Worm (Caenorhabditis elegans): ENCODE data around the gene ZK994.6.
A peak's percentile ranks its signal among the peaks of the same experiment; 100 is the strongest.

Gene ZK994.6

ce11 chrV:8507324-8507723 is at the start of gene ZK994.6:
Gene ZK994.6 (minus strand): TSS chrV:8507424.
- no peak for TF ChIP-seq flt-1 (GFP tag; IDR thresholded peaks at IDR 0.05)
- TF ChIP-seq T22C8.4 (GFP tag; IDR thresholded peaks at IDR 0.05): no peak
- TF ChIP-seq ref-1 (GFP tag; conservative IDR thresholded peaks at IDR 0.05): no peak
- no peak for TF ChIP-seq klf-2 (GFP tag; conservative IDR thresholded peaks at IDR 0.05)
- no peak for TF ChIP-seq med-1 (GFP tag; optimal IDR thresholded peaks at IDR 0.05; ENCODE audit: insufficient read depth)
- no peak for TF ChIP-seq ztf-23 (GFP tag; IDR thresholded peaks at IDR 0.05)
- TF ChIP-seq ztf-29 (GFP tag; IDR thresholded peaks at IDR 0.05): no peak
- no peak for TF ChIP-seq cog-1 (tag; optimal IDR thresholded peaks at IDR 0.05)
- TF ChIP-seq tab-1 (GFP tag; IDR thresholded peaks at IDR 0.05): no peak

DNA sequence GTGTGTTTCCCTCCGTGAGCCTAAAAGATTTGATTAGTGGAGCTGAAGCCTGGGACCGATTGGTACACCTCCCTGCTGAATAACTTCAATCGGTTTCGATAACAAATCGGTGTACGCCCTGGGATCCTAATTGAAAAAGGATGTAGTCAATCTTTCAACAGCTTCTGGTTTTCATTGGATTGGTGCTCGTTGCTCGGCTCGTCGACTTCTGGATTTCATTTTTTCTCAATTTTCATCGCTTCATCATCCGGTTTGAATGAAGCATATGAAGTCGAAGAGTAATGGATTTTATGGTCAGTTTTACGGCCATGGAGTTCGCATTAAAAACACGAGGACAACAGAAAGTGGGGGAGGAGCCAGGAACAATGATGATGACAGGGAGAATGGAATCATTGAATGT is 48.7 kb upstream of the ZK994.6 start:
- TF ChIP-seq klf-2 (GFP tag; conservative IDR thresholded peaks at IDR 0.05) (no peak), flt-1 (GFP tag; IDR thresholded peaks at IDR 0.05) (no peak), tab-1 (GFP tag; IDR thresholded peaks at IDR 0.05) (no peak), ztf-29 (GFP tag; IDR thresholded peaks at IDR 0.05) (no peak), med-1 (GFP tag; optimal IDR thresholded peaks at IDR 0.05; ENCODE audit: insufficient read depth) (no peak), ref-1 (GFP tag; conservative IDR thresholded peaks at IDR 0.05) (no peak), cog-1 (tag; optimal IDR thresholded peaks at IDR 0.05) (no peak), T22C8.4 (GFP tag; IDR thresholded peaks at IDR 0.05) (no peak), ztf-23 (GFP tag; IDR thresholded peaks at IDR 0.05) (no peak)

DNA sequence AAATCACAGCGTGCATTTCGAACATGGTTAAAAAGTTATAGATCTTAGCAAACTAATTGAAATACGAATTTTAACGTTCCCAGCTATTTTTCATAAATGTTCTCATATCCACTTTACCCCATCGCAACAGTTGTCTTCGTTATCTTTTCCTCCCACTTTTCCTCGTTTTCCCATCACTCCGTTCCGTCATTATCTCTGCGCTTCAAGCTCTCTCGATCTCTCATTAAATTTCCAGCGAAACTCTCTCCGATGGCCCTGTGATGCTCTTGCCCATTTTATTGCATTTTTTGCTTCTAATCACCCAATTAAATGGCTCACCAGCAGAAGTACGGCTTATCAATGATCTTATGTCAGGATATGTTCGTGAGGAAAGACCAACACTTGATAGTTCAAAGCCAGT is 45.2 kb upstream of the ZK994.6 start, which contains the start of gene acr-15:
Gene acr-15 (plus strand): TSS at position 236 of the 400 bp plus-strand sequence.
- TF ChIP-seq ztf-23 (GFP tag; IDR thresholded peaks at IDR 0.05): 0 out of 2 replicates have a peak, but pooled peaks have one; percentile 34
- no peak for TF ChIP-seq ref-1 (GFP tag; conservative IDR thresholded peaks at IDR 0.05)
- no peak for TF ChIP-seq med-1 (GFP tag; optimal IDR thresholded peaks at IDR 0.05; ENCODE audit: insufficient read depth)
- TF ChIP-seq tab-1 (GFP tag; IDR thresholded peaks at IDR 0.05): no peak

- no peak for TF ChIP-seq flt-1 (GFP tag; IDR thresholded peaks at IDR 0.05)
- no peak for TF ChIP-seq cog-1 (tag; optimal IDR thresholded peaks at IDR 0.05)
- no peak for TF ChIP-seq tab-1 (GFP tag; IDR thresholded peaks at IDR 0.05)
- no peak for TF ChIP-seq ztf-29 (GFP tag; IDR thresholded peaks at IDR 0.05)
- no peak for TF ChIP-seq T22C8.4 (GFP tag; IDR thresholded peaks at IDR 0.05)
- no peak for TF ChIP-seq med-1 (GFP tag; optimal IDR thresholded peaks at IDR 0.05; ENCODE audit: insufficient read depth)
- no peak for TF ChIP-seq ztf-23 (GFP tag; IDR thresholded peaks at IDR 0.05)
- no peak for TF ChIP-seq ref-1 (GFP tag; conservative IDR thresholded peaks at IDR 0.05)
Measured at ce11 chrV:8548989-8549388, 41.8 kb upstream of the ZK994.6 start, which contains the start of gene stdh-4. Gene stdh-4 (plus strand): TSS chrV:8549289.

DNA sequence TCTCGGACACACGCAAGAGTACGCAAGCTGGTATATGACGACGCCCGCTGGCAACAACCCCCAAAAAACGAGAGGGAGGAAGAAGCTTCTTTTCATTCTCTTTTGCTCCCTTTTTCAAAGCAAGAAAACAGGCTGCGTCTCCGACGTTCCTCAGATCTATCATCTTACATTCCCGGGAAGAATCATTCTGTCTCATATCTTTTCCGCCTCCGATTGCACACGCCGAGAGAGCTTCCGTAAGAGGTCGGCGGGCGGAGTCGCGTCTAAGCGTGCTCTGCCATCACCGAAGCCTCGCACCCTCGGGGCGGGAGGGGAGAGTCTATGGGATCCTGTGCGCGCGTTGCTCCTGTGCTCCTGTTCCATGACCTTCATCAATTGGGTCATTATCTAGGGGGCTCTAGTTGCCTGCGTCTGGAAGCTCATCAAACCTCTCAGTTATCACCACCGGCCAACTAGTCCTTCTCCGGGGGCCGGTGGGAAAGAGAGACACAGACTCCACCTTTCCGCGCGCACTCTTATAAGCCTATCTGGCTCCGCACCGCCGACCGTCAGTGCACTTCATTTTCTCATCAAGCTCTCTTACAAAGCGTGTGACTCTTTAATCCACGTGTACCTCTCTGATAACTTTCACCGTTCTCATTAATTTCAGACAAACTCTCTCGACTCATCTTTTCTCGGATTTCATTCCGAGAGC is 38.5 kb upstream of the ZK994.6 start, which contains the start of the genes slc-17.8 and asns-1:
Gene slc-17.8 (minus strand): TSS at position 51 of the 694 bp plus-strand sequence.
Gene asns-1 (plus strand): TSS at position 644 of the 694 bp plus-strand sequence.
- TF ChIP-seq tab-1 (GFP tag; IDR thresholded peaks at IDR 0.05): no peak
- TF ChIP-seq T22C8.4 (GFP tag; IDR thresholded peaks at IDR 0.05): no peak
- no peak for TF ChIP-seq ztf-29 (GFP tag; IDR thresholded peaks at IDR 0.05)
- TF ChIP-seq flt-1 (GFP tag; IDR thresholded peaks at IDR 0.05): no peak
- no peak for TF ChIP-seq ztf-23 (GFP tag; IDR thresholded peaks at IDR 0.05)
- TF ChIP-seq cog-1 (tag; optimal IDR thresholded peaks at IDR 0.05): no peak
- TF ChIP-seq klf-2 (GFP tag; conservative IDR thresholded peaks at IDR 0.05): no peak
- no peak for TF ChIP-seq med-1 (GFP tag; optimal IDR thresholded peaks at IDR 0.05; ENCODE audit: insufficient read depth)
- TF ChIP-seq ref-1 (GFP tag; conservative IDR thresholded peaks at IDR 0.05): no peak

DNA sequence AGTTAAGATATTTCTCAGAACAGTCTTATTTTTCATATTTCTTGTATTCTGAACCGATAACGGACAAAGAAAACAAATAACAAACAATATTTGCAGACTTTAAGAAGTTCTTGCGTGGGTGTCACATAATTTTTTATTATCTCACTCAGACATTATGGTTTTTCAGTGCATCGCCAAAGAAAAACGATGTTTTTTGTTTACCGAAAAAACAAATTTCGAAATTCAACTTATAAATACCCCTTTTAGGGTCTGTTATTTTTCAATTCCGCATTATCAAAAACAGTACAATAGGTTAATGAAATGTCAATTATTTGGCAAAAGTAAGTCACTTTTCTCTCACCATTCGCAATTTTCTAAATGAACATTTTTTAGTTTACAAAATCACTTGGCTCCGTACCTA is 29.8 kb upstream of the ZK994.6 start, which contains the start of gene otpl-4:
Gene otpl-4 (plus strand): TSS at position 301 of the 400 bp plus-strand sequence.
- TF ChIP-seq klf-2 (GFP tag; conservative IDR thresholded peaks at IDR 0.05): no peak
- no peak for TF ChIP-seq cog-1 (tag; optimal IDR thresholded peaks at IDR 0.05)
- no peak for TF ChIP-seq ref-1 (GFP tag; conservative IDR thresholded peaks at IDR 0.05)
- no peak for TF ChIP-seq tab-1 (GFP tag; IDR thresholded peaks at IDR 0.05)
- no peak for TF ChIP-seq flt-1 (GFP tag; IDR thresholded peaks at IDR 0.05)
- TF ChIP-seq ztf-23 (GFP tag; IDR thresholded peaks at IDR 0.05): no peak
- TF ChIP-seq ztf-29 (GFP tag; IDR thresholded peaks at IDR 0.05): no peak
- no peak for TF ChIP-seq T22C8.4 (GFP tag; IDR thresholded peaks at IDR 0.05)
- no peak for TF ChIP-seq med-1 (GFP tag; optimal IDR thresholded peaks at IDR 0.05; ENCODE audit: insufficient read depth)

DNA sequence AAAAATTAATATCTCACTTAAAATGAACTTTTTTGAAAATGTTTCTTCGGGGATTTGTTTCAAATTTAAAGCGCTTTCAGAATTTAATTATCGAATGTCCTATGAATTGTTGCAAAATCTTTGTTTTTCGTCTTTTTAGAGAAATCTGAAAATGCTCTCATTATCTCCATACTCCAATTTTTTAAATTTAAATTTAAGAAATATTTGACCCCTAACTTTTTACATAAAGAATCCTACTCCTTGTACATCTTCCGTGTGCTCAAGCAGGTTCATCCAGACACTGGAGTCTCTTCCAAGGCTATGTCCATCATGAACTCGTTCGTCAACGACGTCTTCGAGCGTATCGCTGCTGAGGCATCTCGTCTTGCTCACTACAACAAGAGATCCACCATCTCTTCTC is 29.0 kb upstream of the ZK994.6 start, which contains the start of gene his-39:
Gene his-39 (plus strand): TSS at position 301 of the 400 bp plus-strand sequence.
- no peak for TF ChIP-seq ref-1 (GFP tag; conservative IDR thresholded peaks at IDR 0.05)
- no peak for TF ChIP-seq T22C8.4 (GFP tag; IDR thresholded peaks at IDR 0.05)
- no peak for TF ChIP-seq cog-1 (tag; optimal IDR thresholded peaks at IDR 0.05)
- TF ChIP-seq ztf-29 (GFP tag; IDR thresholded peaks at IDR 0.05): no peak
- TF ChIP-seq tab-1 (GFP tag; IDR thresholded peaks at IDR 0.05): no peak
- no peak for TF ChIP-seq med-1 (GFP tag; optimal IDR thresholded peaks at IDR 0.05; ENCODE audit: insufficient read depth)
- TF ChIP-seq flt-1 (GFP tag; IDR thresholded peaks at IDR 0.05): no peak
- no peak for TF ChIP-seq ztf-23 (GFP tag; IDR thresholded peaks at IDR 0.05)
- no peak for TF ChIP-seq klf-2 (GFP tag; conservative IDR thresholded peaks at IDR 0.05)

- 0 out of 2 replicates have a peak, but pooled peaks have one; percentile 29 for TF ChIP-seq klf-2 (GFP tag; conservative IDR thresholded peaks at IDR 0.05)
- peak; percentile 2 for TF ChIP-seq cog-1 (tag; optimal IDR thresholded peaks at IDR 0.05)
- TF ChIP-seq ztf-29 (GFP tag; IDR thresholded peaks at IDR 0.05): peak; percentile 31; the same call in 1 of the 2 replicates
- peak; percentile 72 for TF ChIP-seq flt-1 (GFP tag; IDR thresholded peaks at IDR 0.05)
- TF ChIP-seq ztf-23 (GFP tag; IDR thresholded peaks at IDR 0.05): peak; percentile 73; the same call in 1 of the 2 replicates
Measured at ce11 chrV:8534534-8535283, 27.5 kb upstream of the ZK994.6 start, which contains the start of the genes his-6 and his-5. Gene his-6 (minus strand): TSS chrV:8534977. Gene his-5 (plus strand): TSS chrV:8535214.

DNA sequence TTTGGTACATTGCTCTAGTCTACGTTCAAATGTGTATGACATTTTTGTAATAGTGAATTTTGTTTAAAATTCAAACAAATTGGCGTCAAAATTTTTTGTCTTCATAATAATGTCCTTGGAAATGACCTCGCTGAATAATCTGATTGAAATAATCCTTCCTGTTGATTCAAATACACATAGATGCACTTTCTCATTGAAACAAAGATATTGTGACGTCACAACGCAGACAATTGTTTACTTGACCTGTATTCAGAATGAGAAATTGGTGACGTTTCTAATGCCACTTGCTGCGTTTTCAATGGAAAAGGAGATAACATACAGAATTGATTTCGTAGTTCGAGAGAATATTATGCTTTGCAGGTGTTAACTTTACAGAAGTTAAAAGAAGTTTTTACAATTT is 26.7 kb upstream of the ZK994.6 start:
- TF ChIP-seq tab-1 (GFP tag; IDR thresholded peaks at IDR 0.05) (no peak), klf-2 (GFP tag; conservative IDR thresholded peaks at IDR 0.05) (no peak), ref-1 (GFP tag; conservative IDR thresholded peaks at IDR 0.05) (no peak), cog-1 (tag; optimal IDR thresholded peaks at IDR 0.05) (no peak), med-1 (GFP tag; optimal IDR thresholded peaks at IDR 0.05; ENCODE audit: insufficient read depth) (no peak), ztf-23 (GFP tag; IDR thresholded peaks at IDR 0.05) (no peak), ztf-29 (GFP tag; IDR thresholded peaks at IDR 0.05) (no peak), flt-1 (GFP tag; IDR thresholded peaks at IDR 0.05) (no peak), T22C8.4 (GFP tag; IDR thresholded peaks at IDR 0.05) (no peak)
